Fruit fly (Drosophila melanogaster): ENCODE measurements around the gene PGRP-LE.
A peak's percentile ranks its signal among the peaks of the same experiment; 100 is the strongest.

Gene PGRP-LE

DNA sequence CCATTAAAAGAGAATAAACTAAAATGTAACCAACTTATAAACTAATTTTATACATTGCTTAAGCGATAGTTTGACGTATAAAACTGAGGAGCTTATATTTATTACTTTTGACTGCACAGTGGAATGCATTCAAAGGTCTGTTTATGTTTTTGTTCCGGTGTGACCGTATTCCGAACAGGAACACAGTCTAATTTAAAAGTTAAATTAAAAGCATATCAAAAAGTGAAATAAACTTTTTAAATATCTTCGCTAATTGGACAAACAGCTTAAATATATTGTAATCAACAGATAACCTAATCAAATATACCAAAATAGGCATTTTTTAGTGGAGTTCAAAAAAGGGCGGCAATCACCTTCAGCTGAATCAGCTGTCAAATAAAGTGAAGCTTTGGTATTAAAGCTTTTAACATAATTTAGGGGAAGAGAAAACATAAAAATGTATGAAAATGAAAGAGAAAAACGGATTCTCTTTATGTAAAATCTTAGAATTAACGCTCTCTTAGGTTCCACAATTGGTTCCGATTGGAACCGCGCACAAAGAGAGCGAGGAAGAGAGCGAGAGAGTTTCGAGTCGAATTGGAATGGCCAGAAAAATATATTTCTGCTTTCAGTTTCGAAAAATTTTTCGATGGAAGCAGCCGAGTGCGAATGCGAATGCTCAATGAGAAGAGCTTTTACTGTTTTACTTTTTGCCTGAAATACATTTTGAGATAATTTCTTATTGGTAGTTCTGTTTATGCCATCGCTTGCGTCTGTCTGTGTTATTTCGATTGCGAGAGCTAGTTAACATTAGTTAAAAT, at the start of gene PGRP-LE, which contains the start of gene sd:
PGRP-LE (minus strand) TSS at position 117 of the 800 bp plus-strand sequence.
sd (plus strand) TSS at position 607 of the 800 bp plus-strand sequence.
- TF ChIP-seq CG1620 (GFP tag; optimal IDR thresholded peaks at IDR 0.05): no peak
- TF ChIP-seq bab1 (GFP tag; optimal IDR thresholded peaks at IDR 0.05): peak; percentile 18
- peak; percentile 85 for TF ChIP-seq kay (GFP tag; ENCODE audit: borderline replicate concordance)
- no peak for TF ChIP-seq tj (GFP tag; optimal IDR thresholded peaks at IDR 0.05)
- peak; percentile 61 for TF ChIP-seq CG14711 (tag; optimal IDR thresholded peaks at IDR 0.05)

dm6 chrX:15852815-15853542, 49.3 kb upstream of the PGRP-LE start, which contains the start of the genes UBL3 and CG15914:
Gene UBL3, minus strand, starts transcription at chrX:15853175.
Gene CG15914, plus strand, starts transcription at chrX:15853421.
- TF ChIP-seq CG1620 (GFP tag; optimal IDR thresholded peaks at IDR 0.05) (peak; percentile 48), CG14711 (tag; optimal IDR thresholded peaks at IDR 0.05) (peak; percentile 37), CG7045 (GFP tag; optimal IDR thresholded peaks at IDR 0.05) (no peak), kay (GFP tag; ENCODE audit: borderline replicate concordance) (peak; percentile 25), CG12768 (GFP tag; optimal IDR thresholded peaks at IDR 0.05) (no peak), Hr96 (GFP tag; optimal IDR thresholded peaks at IDR 0.05) (no peak), ovo (GFP tag; optimal IDR thresholded peaks at IDR 0.05) (peak; percentile 32), Mnt (GFP tag; optimal IDR thresholded peaks at IDR 0.05) (peak; percentile 70), CG7101 (tag; optimal IDR thresholded peaks at IDR 0.05) (peak; percentile 46), cic (GFP tag; optimal IDR thresholded peaks at IDR 0.05) (no peak), CG33017 (tag; optimal IDR thresholded peaks at IDR 0.05) (no peak), CG5204 (GFP tag; optimal IDR thresholded peaks at IDR 0.05) (no peak), Clk (GFP tag; optimal IDR thresholded peaks at IDR 0.05) (no peak), cnc (optimal IDR thresholded peaks at IDR 0.05) (no peak), Crg-1 (GFP tag; optimal IDR thresholded peaks at IDR 0.05) (no peak), toe (GFP tag; optimal IDR thresholded peaks at IDR 0.05) (no peak), CG11617 (GFP tag; optimal IDR thresholded peaks at IDR 0.05) (peak; percentile 20), tj (GFP tag; optimal IDR thresholded peaks at IDR 0.05) (peak; percentile 53), bab1 (GFP tag; optimal IDR thresholded peaks at IDR 0.05) (peak; percentile 45), pad (GFP tag; optimal IDR thresholded peaks at IDR 0.05) (peak; percentile 49)

- TF ChIP-seq bab1 (GFP tag; optimal IDR thresholded peaks at IDR 0.05): peak; percentile 7
- TF ChIP-seq Mnt (GFP tag; optimal IDR thresholded peaks at IDR 0.05): peak; percentile 16
- peak; percentile 24 for TF ChIP-seq CG11617 (GFP tag; optimal IDR thresholded peaks at IDR 0.05)
- no peak for TF ChIP-seq CG14711 (tag; optimal IDR thresholded peaks at IDR 0.05)
- TF ChIP-seq Clk (GFP tag; optimal IDR thresholded peaks at IDR 0.05): no peak
These were observed 45.3 kb upstream of the PGRP-LE start, which contains the start of gene sun for dm6 chrX:15849021-15849420. Gene sun, minus strand, starts transcription at chrX:15849258.

dm6 chrX:15844139-15844538, 40.5 kb upstream of the PGRP-LE start, which contains the start of the genes ArgRS and CG8578:
Gene ArgRS, minus strand, starts transcription at chrX:15844145.
Gene CG8578, plus strand, starts transcription at chrX:15844476.
- TF ChIP-seq Mnt (GFP tag; optimal IDR thresholded peaks at IDR 0.05) (peak; percentile 88), CG14711 (tag; optimal IDR thresholded peaks at IDR 0.05) (peak; percentile 22), cic (GFP tag; optimal IDR thresholded peaks at IDR 0.05) (peak; percentile 16), CG11617 (GFP tag; optimal IDR thresholded peaks at IDR 0.05) (peak; percentile 70), cnc (optimal IDR thresholded peaks at IDR 0.05) (no peak), toe (GFP tag; optimal IDR thresholded peaks at IDR 0.05) (peak; percentile 79), CG12768 (GFP tag; optimal IDR thresholded peaks at IDR 0.05) (peak; percentile 11), CG33017 (tag; optimal IDR thresholded peaks at IDR 0.05) (no peak), CG7101 (tag; optimal IDR thresholded peaks at IDR 0.05) (peak; percentile 51), CG5204 (GFP tag; optimal IDR thresholded peaks at IDR 0.05) (no peak), bab1 (GFP tag; optimal IDR thresholded peaks at IDR 0.05) (peak; percentile 53), pad (GFP tag; optimal IDR thresholded peaks at IDR 0.05) (peak; percentile 50), CG7045 (GFP tag; optimal IDR thresholded peaks at IDR 0.05) (no peak), CG1620 (GFP tag; optimal IDR thresholded peaks at IDR 0.05) (peak; percentile 73)

DNA sequence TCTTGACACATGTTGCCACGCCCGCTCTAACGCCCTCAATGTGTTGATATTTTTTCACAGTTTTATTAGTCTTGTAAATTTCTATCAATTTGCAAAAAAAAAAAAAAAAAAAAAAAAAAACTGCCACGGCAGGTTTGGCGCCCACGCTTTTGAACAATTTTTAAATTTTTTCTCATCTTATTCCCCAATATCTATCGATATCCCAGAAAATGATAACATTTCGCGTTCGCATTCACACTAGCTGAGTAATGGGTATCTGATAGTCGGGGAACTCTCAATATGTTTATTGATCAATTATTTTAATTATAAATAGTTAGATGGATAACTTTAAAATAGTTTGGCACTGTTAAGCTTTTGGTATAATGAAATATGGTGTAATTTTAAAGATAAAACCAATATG, 37.7 kb upstream of the PGRP-LE start:
- no peak for TF ChIP-seq toe (GFP tag; optimal IDR thresholded peaks at IDR 0.05)
- no peak for TF ChIP-seq pad (GFP tag; optimal IDR thresholded peaks at IDR 0.05)
- no peak for TF ChIP-seq Hr96 (GFP tag; optimal IDR thresholded peaks at IDR 0.05)
- no peak for TF ChIP-seq CG5204 (GFP tag; optimal IDR thresholded peaks at IDR 0.05)

dm6 chrX:15840003-15840402, 36.3 kb upstream of the PGRP-LE start:
- TF ChIP-seq CG12768 (GFP tag; optimal IDR thresholded peaks at IDR 0.05): no peak
- no peak for TF ChIP-seq Clk (GFP tag; optimal IDR thresholded peaks at IDR 0.05)
- TF ChIP-seq pad (GFP tag; optimal IDR thresholded peaks at IDR 0.05): no peak
- TF ChIP-seq CG14711 (tag; optimal IDR thresholded peaks at IDR 0.05): no peak
- no peak for TF ChIP-seq Hr96 (GFP tag; optimal IDR thresholded peaks at IDR 0.05)
- no peak for TF ChIP-seq CG11617 (GFP tag; optimal IDR thresholded peaks at IDR 0.05)

Data from whole organism, adult.